Worm (Caenorhabditis elegans) whole organism, L4 larva: ENCODE data around the gene cdk-12.
"Not testable (repeated sequence)": the region's sequence is repeated elsewhere in the genome, so short reads cannot be mapped to it uniquely, and the experiment has no call there.

Experiments used
- D1046.2 ChIP-seq: fragments of 200-800 bp; sonication (Bioruptor generic); IDR thresholded peaks from 2 replicates; pipeline ENCODE4 v1.3.6; 2022; ENCODE audit warnings: missing genetic modification characterization, missing compliant biosample characterization
- F10B5.3 ChIP-seq: sonication (generic microtip); optimal IDR thresholded peaks from 2 replicates; lab custom pipeline; 2016; ENCODE audit warnings: mild to moderate bottlenecking, missing genetic modification characterization, missing compliant biosample characterization
- F26F4.8 ChIP-seq: fragments of 200-800 bp; sonication (Bioruptor generic); conservative IDR thresholded peaks from 2 replicates; pipeline ENCODE4 v1.3.6; 2022; ENCODE audit warnings: missing genetic modification characterization, missing compliant biosample characterization
- F44E2.7 ChIP-seq: fragments of 200-800 bp; sonication (Bioruptor generic); IDR thresholded peaks from 2 replicates; pipeline ENCODE4 v2.1.2; 2022; ENCODE audit warnings: missing genetic modification characterization, missing compliant biosample characterization
- T20F7.1 ChIP-seq: fragments of 200-800 bp; sonication (Bioruptor generic); optimal IDR thresholded peaks from 2 replicates; lab custom pipeline; 2018; ENCODE audit warnings: mild to moderate bottlenecking, missing genetic modification characterization, missing compliant biosample characterization
- T26A8.4 ChIP-seq: fragments of 200-800 bp; sonication (Bioruptor generic); IDR thresholded peaks from 2 replicates; pipeline ENCODE4 v1.3.6; 2022; ENCODE audit warnings: missing genetic modification characterization, missing compliant biosample characterization
- Y105C5A.15 ChIP-seq: fragments of 200-800 bp; sonication (Bioruptor generic); IDR thresholded peaks from 2 replicates; pipeline ENCODE4 v1.3.6; 2022; ENCODE audit warnings: missing genetic modification characterization, missing compliant biosample characterization
- Y5F2A.4 ChIP-seq: fragments of 200-800 bp; sonication (Bioruptor generic); optimal IDR thresholded peaks from 2 replicates; lab custom pipeline; 2018; ENCODE audit warnings: mild to moderate bottlenecking, missing genetic modification characterization, missing compliant biosample characterization
- Y75B8A.6 ChIP-seq: fragments of 200-800 bp; sonication (Bioruptor generic); IDR thresholded peaks from 2 replicates; pipeline ENCODE4 v1.3.6; 2022; ENCODE audit warnings: missing genetic modification reagents, missing genetic modification characterization, missing compliant biosample characterization
- ZK337.2 ChIP-seq: fragments of 200-800 bp; sonication (Bioruptor generic); IDR thresholded peaks from 2 replicates; pipeline ENCODE4 v1.3.6; 2022; ENCODE audit warnings: missing genetic modification reagents, missing genetic modification characterization, missing compliant biosample characterization
- aha-1 ChIP-seq: fragments of 150-350 bp; peaks from one replicate; lab custom pipeline; 2014; ENCODE audit warnings: missing biosample characterization, missing genetic modification characterization
- arid-1 ChIP-seq: fragments of 200-800 bp; sonication (Bioruptor generic); conservative IDR thresholded peaks from 2 replicates; pipeline ENCODE4 v1.3.6; 2022; ENCODE audit warnings: missing genetic modification reagents, missing genetic modification characterization, missing compliant biosample characterization
- ces-1 ChIP-seq: fragments of 150-350 bp; sonication (generic microtip); optimal IDR thresholded peaks from 4 replicates; lab custom pipeline; 2014; ENCODE audit warnings: missing biosample characterization, missing genetic modification reagents, missing genetic modification characterization
- ctbp-1 ChIP-seq: fragments of 200-800 bp; sonication (Bioruptor generic); IDR thresholded peaks from 2 replicates; pipeline ENCODE4 v1.3.6; 2022; ENCODE audit warnings: missing genetic modification reagents, missing genetic modification characterization, missing compliant biosample characterization
- daf-16 ChIP-seq, 3 experiments: sonication (generic microtip); optimal IDR thresholded peaks; 2 replicates each; lab custom pipeline; 2016 to 2017; ENCODE audit warnings: missing genetic modification characterization in 3 of 3, missing genetic modification reagents in 3 of 3, mild to moderate bottlenecking in 2 of 3, missing compliant biosample characterization in 2 of 3, missing biosample characterization in 1 of 3, moderate library complexity in 1 of 3
- dmd-6 ChIP-seq: fragments of 200-800 bp; sonication (Bioruptor generic); IDR thresholded peaks from 2 replicates; pipeline ENCODE4 v1.3.6; 2022; ENCODE audit warnings: missing genetic modification reagents, missing genetic modification characterization, missing compliant biosample characterization
- dmd-8 ChIP-seq: fragments of 200-800 bp; sonication (Bioruptor generic); IDR thresholded peaks from 2 replicates; pipeline ENCODE4 v1.3.6; 2022; ENCODE audit warnings: missing genetic modification characterization, missing compliant biosample characterization
- dmd-9 ChIP-seq: fragments of 200-800 bp; sonication (Bioruptor generic); IDR thresholded peaks from 2 replicates; pipeline ENCODE4 v1.3.6; 2022; ENCODE audit warnings: missing genetic modification reagents, missing genetic modification characterization, missing compliant biosample characterization
- dpl-1 ChIP-seq: fragments of 150-350 bp; optimal IDR thresholded peaks from 2 replicates; lab custom pipeline; 2014; ENCODE audit warnings: missing biosample characterization, missing genetic modification reagents, missing genetic modification characterization
- duxl-1 ChIP-seq: sonication (generic microtip); optimal IDR thresholded peaks from 2 replicates; lab custom pipeline; 2016; ENCODE audit warnings: mild to moderate bottlenecking, missing genetic modification characterization, moderate library complexity, missing compliant biosample characterization; ENCODE audit not compliant: poor library complexity
- dve-1 ChIP-seq: sonication (generic microtip); optimal IDR thresholded peaks from 2 replicates; lab custom pipeline; 2017; ENCODE audit warnings: antibody characterized with exemption, mild to moderate bottlenecking, missing genetic modification characterization, missing compliant biosample characterization; ENCODE audit not compliant: insufficient read depth
- hif-1 ChIP-seq, 2 experiments: sonication (generic microtip); optimal IDR thresholded peaks; 2 replicates each; lab custom pipeline; 2016 to 2017; ENCODE audit warnings: missing compliant biosample characterization in 2 of 2, missing genetic modification characterization in 2 of 2, missing genetic modification reagents in 2 of 2, missing genotype in 2 of 2, mild to moderate bottlenecking in 1 of 2
- hlh-30 ChIP-seq: sonication (generic microtip); optimal IDR thresholded peaks from 2 replicates; lab custom pipeline; 2017; ENCODE audit warnings: antibody characterized with exemption, mild to moderate bottlenecking, missing genetic modification characterization, missing compliant biosample characterization; ENCODE audit not compliant: insufficient read depth
- hmg-1.1 ChIP-seq: fragments of 200-800 bp; sonication (Bioruptor generic); IDR thresholded peaks from 2 replicates; pipeline ENCODE4 v1.3.6; 2022; ENCODE audit warnings: missing genetic modification reagents, missing genetic modification characterization, missing compliant biosample characterization
- lim-7 ChIP-seq: fragments of 200-800 bp; sonication (Bioruptor generic); IDR thresholded peaks from 2 replicates; pipeline ENCODE4 v1.3.6; 2022; ENCODE audit warnings: missing genetic modification characterization, missing compliant biosample characterization
- lin-1 ChIP-seq: fragments of 200-800 bp; sonication (Bioruptor generic); IDR thresholded peaks from 2 replicates; pipeline ENCODE4 v1.3.6; 2022; ENCODE audit warnings: missing genetic modification reagents, missing genetic modification characterization, missing compliant biosample characterization
- lin-38 ChIP-seq: fragments of 200-800 bp; sonication (Bioruptor generic); IDR thresholded peaks from 2 replicates; pipeline ENCODE4 v1.3.6; 2022; ENCODE audit warnings: missing genetic modification reagents, missing genetic modification characterization, missing compliant biosample characterization
- madf-9 ChIP-seq: fragments of 200-800 bp; sonication (Bioruptor generic); conservative IDR thresholded peaks from 2 replicates; pipeline ENCODE4 v1.3.6; 2022; ENCODE audit warnings: missing genetic modification reagents, missing genetic modification characterization, missing compliant biosample characterization
- mdl-1 ChIP-seq, 2 experiments: fragments of 150-350 bp in 1 of 2; sonication (generic microtip) in 1 of 2; optimal IDR thresholded peaks; 2 replicates each; lab custom pipeline; 2014 to 2017; ENCODE audit warnings: missing biosample characterization in 2 of 2, missing genetic modification characterization in 2 of 2
- mes-2 ChIP-seq: sonication (generic microtip); optimal IDR thresholded peaks from 2 replicates; lab custom pipeline; 2016; ENCODE audit warnings: missing genotype, mild to moderate bottlenecking, missing genetic modification characterization, missing compliant biosample characterization; ENCODE audit not compliant: poor library complexity, severe bottlenecking
- mxl-2 ChIP-seq: fragments of 200-800 bp; sonication (Bioruptor generic); conservative IDR thresholded peaks from 2 replicates; pipeline ENCODE4 v1.3.6; 2022; ENCODE audit warnings: missing genetic modification reagents, missing genetic modification characterization, missing compliant biosample characterization
- mxl-3 ChIP-seq: fragments of 200-800 bp; sonication (Bioruptor generic); optimal IDR thresholded peaks from 2 replicates; lab custom pipeline; 2018; ENCODE audit warnings: mild to moderate bottlenecking, missing genetic modification characterization, missing compliant biosample characterization
- nhr-102 ChIP-seq: sonication (generic microtip); optimal IDR thresholded peaks from 2 replicates; lab custom pipeline; 2016; ENCODE audit warnings: mild to moderate bottlenecking, missing genetic modification characterization, moderate library complexity, missing compliant biosample characterization
- nhr-28 ChIP-seq: fragments of 150-350 bp; optimal IDR thresholded peaks from 2 replicates; lab custom pipeline; 2014; ENCODE audit warnings: missing biosample characterization, missing genetic modification characterization
- nhr-41 ChIP-seq: fragments of 200-800 bp; sonication (Bioruptor generic); IDR thresholded peaks from 2 replicates; pipeline ENCODE4 v1.3.6; 2022; ENCODE audit warnings: missing genetic modification reagents, missing genetic modification characterization, missing compliant biosample characterization
- nhr-42 ChIP-seq: fragments of 200-800 bp; sonication (Bioruptor generic); IDR thresholded peaks from 2 replicates; pipeline ENCODE4 v1.3.6; 2022; ENCODE audit warnings: missing genetic modification characterization, missing compliant biosample characterization
- nhr-48 ChIP-seq: sonication (generic microtip); optimal IDR thresholded peaks from 2 replicates; lab custom pipeline; 2016; ENCODE audit warnings: mild to moderate bottlenecking, missing genetic modification characterization, missing compliant biosample characterization
- pha-4 ChIP-seq, 2 experiments: fragments of 150-350 bp in 1 of 2; fragments of 200-800 bp in 1 of 2; sonication (Bioruptor generic) in 1 of 2; IDR thresholded peaks in 1 of 2; optimal IDR thresholded peaks in 1 of 2; 2 replicates each; pipeline versions ENCODE4 v1.3.6 to Lab custom; 2014 to 2022; ENCODE audit warnings: missing genetic modification characterization in 2 of 2, missing genetic modification reagents in 2 of 2, missing biosample characterization in 1 of 2, missing compliant biosample characterization in 1 of 2
- php-3 ChIP-seq: fragments of 200-800 bp; sonication (Bioruptor generic); IDR thresholded peaks from 2 replicates; pipeline ENCODE4 v1.3.6; 2022; ENCODE audit warnings: missing genetic modification reagents, missing genetic modification characterization, missing compliant biosample characterization
- pqm-1 ChIP-seq: sonication (generic microtip); optimal IDR thresholded peaks from 2 replicates; lab custom pipeline; 2017; ENCODE audit warnings: missing biosample characterization, missing genetic modification characterization
- rbr-2 ChIP-seq: sonication (generic microtip); optimal IDR thresholded peaks from 2 replicates; lab custom pipeline; 2016; ENCODE audit warnings: missing genotype, missing genetic modification characterization, missing compliant biosample characterization
- set-16 ChIP-seq: fragments of 200-800 bp; sonication (Bioruptor generic); IDR thresholded peaks from 2 replicates; pipeline ENCODE4 v1.3.6; 2022; ENCODE audit warnings: missing genetic modification reagents, missing genetic modification characterization, missing compliant biosample characterization
- spr-1 ChIP-seq: sonication (generic microtip); optimal IDR thresholded peaks from 2 replicates; lab custom pipeline; 2016; ENCODE audit warnings: mild to moderate bottlenecking, missing genetic modification characterization, missing compliant biosample characterization
- tra-1 ChIP-seq: fragments of 200-800 bp; sonication (Bioruptor generic); IDR thresholded peaks from 2 replicates; pipeline ENCODE4 v1.3.6; 2022; ENCODE audit warnings: missing genetic modification reagents, missing genetic modification characterization, missing compliant biosample characterization
- unc-39 ChIP-seq: sonication (generic microtip); optimal IDR thresholded peaks from 2 replicates; lab custom pipeline; 2017; ENCODE audit warnings: missing biosample characterization, missing genetic modification characterization
- zfp-3 ChIP-seq: fragments of 200-800 bp; sonication (Bioruptor generic); conservative IDR thresholded peaks from 2 replicates; pipeline ENCODE4 v1.3.6; 2022; ENCODE audit warnings: missing genetic modification reagents, missing genetic modification characterization, missing compliant biosample characterization

The cdk-12 gene

DNA sequence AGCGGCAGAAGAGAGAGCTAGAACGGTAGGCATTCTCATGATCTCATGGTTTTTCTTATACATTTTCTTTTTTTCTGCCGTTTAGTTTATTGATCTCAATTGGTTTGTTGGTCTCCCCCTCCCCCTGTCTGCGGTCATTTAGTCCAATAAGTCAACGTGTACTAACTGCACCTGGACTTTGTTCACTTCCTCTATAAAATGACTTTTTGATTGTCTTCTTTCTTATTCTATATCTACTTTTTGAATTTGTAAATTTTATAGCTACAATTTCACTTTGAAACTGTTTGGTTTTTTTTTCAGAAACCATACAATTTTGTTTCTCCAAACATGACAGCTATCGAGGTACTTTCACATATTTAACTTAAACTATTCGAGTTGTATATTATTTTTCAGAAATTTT, 34.9 kb downstream of the cdk-12 start, which contains the start of gene ckb-2:
Gene ckb-2 (plus strand): TSS at position 301 of the 400 bp plus-strand sequence.
- TF ChIP-seq Y105C5A.15 (GFP tag; lab: Robert Waterston, UW): no peak
- TF ChIP-seq mxl-2 (GFP tag; lab: Robert Waterston, UW): no peak
- TF ChIP-seq ces-1 (GFP tag; lab: Kevin White, UChicago): no peak
- TF ChIP-seq php-3: no peak
- no peak for TF ChIP-seq T26A8.4 (GFP tag; lab: Robert Waterston, UW)
- TF ChIP-seq unc-39 (tag; lab: Kevin White, UChicago): no peak
- TF ChIP-seq dpl-1 (GFP tag; lab: Kevin White, UChicago): no peak
- TF ChIP-seq mes-2 (tag; lab: Kevin White, UChicago): no peak
- TF ChIP-seq Y5F2A.4: no peak

DNA sequence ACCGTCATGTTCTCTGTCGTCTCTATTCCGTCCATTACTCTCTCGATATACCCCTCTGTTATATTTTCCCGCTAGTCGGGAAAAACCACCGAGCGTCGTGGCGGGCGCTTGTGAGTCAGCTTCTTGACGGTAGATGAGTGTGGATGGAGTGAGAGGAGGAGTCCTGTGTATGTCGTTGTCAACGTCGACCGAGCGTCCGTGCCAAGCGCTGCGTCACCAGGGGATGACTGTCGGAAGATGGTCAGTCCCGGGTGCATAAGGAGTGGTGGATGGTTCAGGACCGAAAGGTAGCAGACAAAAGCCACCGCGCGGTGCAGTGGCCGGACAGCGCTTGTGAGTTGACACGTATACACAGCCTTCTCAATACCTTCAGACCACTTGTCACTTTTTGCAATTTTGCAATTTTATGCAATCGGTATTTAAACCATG, 36.6 kb downstream of the cdk-12 start:
- peak; percentile 61 for TF ChIP-seq dve-1
- TF ChIP-seq zfp-3 (GFP tag; lab: Robert Waterston, UW): peak; percentile 82
- TF ChIP-seq arid-1: peak; percentile 45; the same call in 1 of the 2 replicates
- TF ChIP-seq nhr-28 (tag; lab: Kevin White, UChicago): peak; percentile 37
- TF ChIP-seq pha-4 (GFP tag; IDR thresholded peaks at IDR 0.05; lab: Robert Waterston, UW): peak; percentile 84
- not testable (repeated sequence) for TF ChIP-seq pha-4 (tag; optimal IDR thresholded peaks at IDR 0.05; lab: Kevin White, UChicago)
- peak; percentile 64; the same call in 1 of the 2 replicates for TF ChIP-seq ZK337.2 (GFP tag; lab: Robert Waterston, UW)
- TF ChIP-seq nhr-42 (GFP tag; lab: Robert Waterston, UW): peak; percentile 69; the same call in 1 of the 2 replicates
- TF ChIP-seq T20F7.1 (GFP tag; lab: Kevin White, UChicago): peak; percentile 57
- TF ChIP-seq daf-16 (GFP tag; optimal IDR thresholded peaks at IDR 0.05; lab: Kevin White, UChicago): peak; percentile 20 to 54
- TF ChIP-seq daf-16 (tag; optimal IDR thresholded peaks at IDR 0.05; lab: Kevin White, UChicago): peak; percentile 24
- TF ChIP-seq pqm-1 (tag; lab: Kevin White, UChicago): peak; percentile 3
- TF ChIP-seq hmg-1.1 (GFP tag; lab: Robert Waterston, UW): peak; percentile 88
- peak; percentile 67 for TF ChIP-seq nhr-48 (tag; lab: Kevin White, UChicago)
- TF ChIP-seq nhr-41 (GFP tag; lab: Robert Waterston, UW): peak; percentile 53; the same call in 1 of the 2 replicates
- peak; percentile 84 for TF ChIP-seq T26A8.4 (GFP tag; lab: Robert Waterston, UW)
- peak; percentile 78 for TF ChIP-seq madf-9 (GFP tag; lab: Robert Waterston, UW)
- peak; percentile 63 for TF ChIP-seq spr-1 (tag; lab: Kevin White, UChicago)
- TF ChIP-seq hlh-30 (tag; lab: Kevin White, UChicago): peak; percentile 44
- peak; percentile 41 for TF ChIP-seq mxl-3 (GFP tag; lab: Kevin White, UChicago)
- TF ChIP-seq lin-1: 0 out of 2 replicates have a peak, but pooled peaks have one; percentile 43
- TF ChIP-seq dmd-8 (GFP tag; lab: Robert Waterston, UW): peak; percentile 78; the same call in 1 of the 2 replicates
- peak in 1 of 2 experiments; percentile 24 for TF ChIP-seq hif-1 (tag; optimal IDR thresholded peaks at IDR 0.05; lab: Kevin White, UChicago)
- peak; percentile 65 for TF ChIP-seq tra-1 (GFP tag; lab: Robert Waterston, UW)
- peak; percentile 75; the same call in 1 of the 2 replicates for TF ChIP-seq F44E2.7 (GFP tag; lab: Robert Waterston, UW)
- TF ChIP-seq dmd-9 (GFP tag; lab: Robert Waterston, UW): peak; percentile 39; the same call in 1 of the 2 replicates
- peak; percentile 85 for TF ChIP-seq dmd-6 (GFP tag; lab: Robert Waterston, UW)
- TF ChIP-seq lin-38: peak; percentile 84
- peak; percentile 49 for TF ChIP-seq F10B5.3 (tag; lab: Kevin White, UChicago)
- peak; percentile 52; the same call in 1 of the 2 replicates for TF ChIP-seq D1046.2 (GFP tag; lab: Robert Waterston, UW)
- peak; percentile 71 for TF ChIP-seq nhr-102 (tag; lab: Kevin White, UChicago)
- TF ChIP-seq lim-7: peak; percentile 71
- TF ChIP-seq rbr-2 (tag; lab: Kevin White, UChicago): peak; percentile 74
- peak; percentile 96 for TF ChIP-seq aha-1 (tag; lab: Kevin White, UChicago)
- TF ChIP-seq mdl-1 (tag; optimal IDR thresholded peaks at IDR 0.05; lab: Kevin White, UChicago): peak in 1 of 2 experiments; percentile 17
- TF ChIP-seq F26F4.8: 0 out of 2 replicates have a peak, but pooled peaks have one; percentile 19
- peak; percentile 5 for TF ChIP-seq duxl-1 (tag; lab: Kevin White, UChicago)
- peak; percentile 59; the same call in 1 of the 2 replicates for TF ChIP-seq Y75B8A.6
- TF ChIP-seq ctbp-1 (GFP tag; lab: Robert Waterston, UW): peak; percentile 69; the same call in 1 of the 2 replicates
- TF ChIP-seq set-16: peak; percentile 90
